Fruit fly (Drosophila melanogaster) whole organism, adult: ENCODE measurements around the gene CG5850.

ENCODE experiments used
- CG11617 ChIP-seq: fragments of 200-800 bp; sonication (Bioruptor generic); optimal IDR thresholded peaks from 2 replicates; lab custom pipeline; 2017; ENCODE audit warnings: mild to moderate bottlenecking, missing biosample characterization, missing genetic modification reagents, missing genetic modification characterization
- CG12768 ChIP-seq: fragments of 200-800 bp; sonication (Bioruptor generic); optimal IDR thresholded peaks from 2 replicates; lab custom pipeline; 2017; ENCODE audit warnings: missing biosample characterization, missing genetic modification characterization, mild to moderate bottlenecking, moderate library complexity, missing genetic modification reagents
- CG14711 ChIP-seq: fragments of 200-800 bp; sonication (Bioruptor generic); optimal IDR thresholded peaks from 2 replicates; lab custom pipeline; 2018; ENCODE audit warnings: missing biosample characterization, mild to moderate bottlenecking, missing genetic modification characterization, moderate library complexity
- CG1620 ChIP-seq: fragments of 200-800 bp; sonication (Bioruptor generic); optimal IDR thresholded peaks from 2 replicates; lab custom pipeline; 2016; ENCODE audit warnings: missing biosample characterization, missing genetic modification characterization
- CG33017 ChIP-seq: fragments of 200-800 bp; sonication (Bioruptor generic); optimal IDR thresholded peaks from 2 replicates; lab custom pipeline; 2018; ENCODE audit warnings: missing biosample characterization, mild to moderate bottlenecking, missing genetic modification characterization, moderate library complexity
- CG5204 ChIP-seq: fragments of 200-800 bp; sonication (Bioruptor generic); optimal IDR thresholded peaks from 2 replicates; lab custom pipeline; 2016; ENCODE audit warnings: missing biosample characterization, missing genetic modification characterization
- CG7045 ChIP-seq: fragments of 200-800 bp; sonication (Bioruptor generic); optimal IDR thresholded peaks from 2 replicates; lab custom pipeline; 2017; ENCODE audit warnings: missing biosample characterization, mild to moderate bottlenecking, missing genetic modification characterization
- CG7101 ChIP-seq: fragments of 200-800 bp; sonication (Bioruptor generic); optimal IDR thresholded peaks from 2 replicates; lab custom pipeline; 2018; ENCODE audit warnings: missing biosample characterization, mild to moderate bottlenecking, missing genetic modification characterization, moderate library complexity
- Clk ChIP-seq: fragments of 200-800 bp; sonication (Bioruptor generic); optimal IDR thresholded peaks from 2 replicates; lab custom pipeline; 2017; ENCODE audit warnings: missing biosample characterization, missing genetic modification characterization
- Crg-1 ChIP-seq: fragments of 200-800 bp; sonication (Bioruptor generic); optimal IDR thresholded peaks from 2 replicates; lab custom pipeline; 2016; ENCODE audit warnings: missing biosample characterization, missing genetic modification characterization
- Hr96 ChIP-seq: fragments of 200-800 bp; sonication (Bioruptor generic); optimal IDR thresholded peaks from 2 replicates; lab custom pipeline; 2016; ENCODE audit warnings: missing biosample characterization, missing genetic modification characterization
- Mnt ChIP-seq: fragments of 200-800 bp; sonication (Bioruptor generic); optimal IDR thresholded peaks from 2 replicates; lab custom pipeline; 2016; ENCODE audit warnings: missing biosample characterization, mild to moderate bottlenecking, missing genetic modification characterization
- bab1 ChIP-seq: fragments of 200-800 bp; sonication (Bioruptor generic); optimal IDR thresholded peaks from 3 replicates; lab custom pipeline; 2019; ENCODE audit warnings: missing biosample characterization, mild to moderate bottlenecking, missing genetic modification characterization, moderate library complexity
- cic ChIP-seq: fragments of 200-800 bp; sonication (Bioruptor generic); optimal IDR thresholded peaks from 2 replicates; lab custom pipeline; 2017; ENCODE audit warnings: missing biosample characterization, mild to moderate bottlenecking, missing genetic modification characterization, moderate library complexity
- cnc ChIP-seq, 2 experiments: fragments of >200 bp; optimal IDR thresholded peaks; 2 replicates each; lab custom pipeline; 2017
- kay ChIP-seq: fragments of 200-800 bp; sonication (Bioruptor generic); peaks from one replicate; lab custom pipeline; 2016; ENCODE audit warnings: missing biosample characterization, missing genetic modification characterization, borderline replicate concordance
- ovo ChIP-seq: fragments of 200-800 bp; sonication (Bioruptor generic); optimal IDR thresholded peaks from 2 replicates; lab custom pipeline; 2016; ENCODE audit warnings: missing biosample characterization, missing genetic modification characterization
- pad ChIP-seq: fragments of 200-800 bp; sonication (Bioruptor generic); optimal IDR thresholded peaks from 3 replicates; lab custom pipeline; 2017; ENCODE audit warnings: missing biosample characterization, missing genetic modification characterization, mild to moderate bottlenecking, moderate library complexity, missing genetic modification reagents
- tj ChIP-seq: fragments of 200-800 bp; sonication (Bioruptor generic); optimal IDR thresholded peaks from 3 replicates; lab custom pipeline; 2017; ENCODE audit warnings: missing biosample characterization, mild to moderate bottlenecking, missing genetic modification characterization, moderate library complexity
- toe ChIP-seq: fragments of 200-800 bp; sonication (Bioruptor generic); optimal IDR thresholded peaks from 2 replicates; lab custom pipeline; 2016; ENCODE audit warnings: missing biosample characterization, missing genetic modification characterization

CG5850 gene

DNA sequence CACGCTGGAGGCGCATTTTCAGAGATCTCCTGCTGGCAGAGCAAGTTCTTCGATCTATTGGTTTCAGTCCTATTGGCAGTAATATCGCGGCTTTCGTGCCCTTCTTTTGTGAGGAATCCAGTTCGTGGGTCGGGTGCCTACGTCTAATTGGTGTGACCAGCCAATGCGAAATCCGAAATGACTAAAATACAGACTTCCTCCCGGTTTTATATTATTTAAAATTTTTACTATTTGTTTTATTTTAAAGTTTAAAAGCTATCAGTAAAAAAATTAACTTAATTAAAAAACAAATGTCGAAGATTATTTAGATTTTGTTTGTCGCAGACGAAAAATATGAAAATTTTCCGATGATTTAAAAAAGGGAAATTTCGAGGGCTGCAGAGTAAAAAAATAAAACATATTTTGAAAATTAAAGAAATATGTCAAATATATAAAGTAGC is at the start of gene CG5850:
Gene CG5850 (minus strand): TSS at position 347 of the 440 bp plus-strand sequence.
- TF ChIP-seq tj (GFP tag; lab: Kevin White, UChicago) (no peak), CG12768 (GFP tag; lab: Kevin White, UChicago) (no peak), CG33017 (tag; lab: Kevin White, UChicago) (no peak), toe (GFP tag; lab: Kevin White, UChicago) (no peak), Clk (GFP tag; lab: Kevin White, UChicago) (no peak), bab1 (GFP tag; lab: Kevin White, UChicago) (peak; percentile 71), CG7045 (GFP tag; lab: Kevin White, UChicago) (no peak), cnc (optimal IDR thresholded peaks at IDR 0.05; lab: Kevin White, UChicago) (no peak), CG7101 (tag; lab: Kevin White, UChicago) (peak; percentile 47), CG14711 (peak; percentile 16), CG11617 (GFP tag; lab: Kevin White, UChicago) (peak; percentile 22), ovo (no peak), Crg-1 (GFP tag; lab: Kevin White, UChicago) (no peak), pad (GFP tag; lab: Kevin White, UChicago) (no peak), CG5204 (no peak), Hr96 (GFP tag; lab: Kevin White, UChicago) (no peak), cic (no peak), kay (GFP tag; lab: Kevin White, UChicago) (no peak), Mnt (peak; percentile 15), CG1620 (GFP tag; lab: Kevin White, UChicago) (no peak)

DNA sequence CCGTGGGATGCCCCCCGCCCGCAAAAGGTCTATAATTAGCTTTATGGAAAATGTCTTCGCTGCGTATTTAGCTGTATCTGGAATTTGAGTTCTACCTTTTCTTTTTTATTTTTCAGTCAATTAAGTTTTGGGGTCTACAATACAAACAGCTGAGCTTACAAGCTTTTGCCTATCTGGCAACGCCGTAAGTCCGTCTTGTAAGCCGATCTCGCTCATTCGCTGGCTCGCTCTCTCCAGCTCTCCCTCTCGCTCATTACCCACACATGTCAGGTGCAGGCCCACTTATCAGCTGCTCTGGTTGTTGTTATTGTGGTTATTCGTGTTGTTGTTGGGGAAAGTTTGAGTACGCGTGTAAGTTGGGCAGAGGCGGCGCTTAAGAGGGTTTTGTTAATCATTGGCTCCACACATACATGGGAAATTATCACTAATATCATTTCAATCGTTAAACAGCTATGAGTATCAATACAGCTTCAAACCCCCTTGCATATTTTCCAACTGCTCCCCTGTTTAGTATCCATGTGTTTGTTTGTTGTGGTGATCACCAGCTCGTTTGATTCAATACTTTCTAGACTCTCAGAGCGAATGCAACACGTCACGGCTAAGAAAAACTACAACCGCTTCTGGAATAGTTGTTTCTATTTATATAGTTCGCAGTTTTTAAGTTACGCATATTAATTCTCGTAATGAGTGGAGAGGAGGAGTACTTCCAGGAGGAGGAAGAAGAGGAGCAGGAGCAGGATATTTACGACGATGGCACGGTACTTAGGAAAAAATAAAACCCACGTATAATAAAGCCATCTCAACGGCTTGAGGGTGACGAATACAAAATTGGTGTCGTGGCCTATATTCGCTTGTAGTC is 46.3 kb upstream of the CG5850 start:
- peak; percentile 99 for TF ChIP-seq CG7045 (GFP tag; lab: Kevin White, UChicago)
- TF ChIP-seq tj (GFP tag; lab: Kevin White, UChicago), result peak; percentile 80
- TF ChIP-seq cnc (optimal IDR thresholded peaks at IDR 0.05; lab: Kevin White, UChicago), result no peak
- TF ChIP-seq CG5204, result peak; percentile 99
- peak; percentile 98 for TF ChIP-seq Crg-1 (GFP tag; lab: Kevin White, UChicago)
- TF ChIP-seq CG14711, result peak; percentile 96
- peak; percentile 94 for TF ChIP-seq pad (GFP tag; lab: Kevin White, UChicago)
- TF ChIP-seq kay (GFP tag; lab: Kevin White, UChicago), result peak; percentile 97
- TF ChIP-seq CG12768 (GFP tag; lab: Kevin White, UChicago), result peak; percentile 99
- TF ChIP-seq cic, result peak; percentile 97
- TF ChIP-seq CG7101 (tag; lab: Kevin White, UChicago), result peak; percentile 99
- TF ChIP-seq Hr96 (GFP tag; lab: Kevin White, UChicago), result peak; percentile 99
- peak; percentile 97 for TF ChIP-seq CG11617 (GFP tag; lab: Kevin White, UChicago)
- TF ChIP-seq Mnt, result peak; percentile 98
- TF ChIP-seq toe (GFP tag; lab: Kevin White, UChicago), result peak; percentile 99
- TF ChIP-seq bab1 (GFP tag; lab: Kevin White, UChicago), result peak; percentile 99
- TF ChIP-seq ovo, result peak; percentile 91
- peak; percentile 99 for TF ChIP-seq CG33017 (tag; lab: Kevin White, UChicago)
- peak; percentile 98 for TF ChIP-seq Clk (GFP tag; lab: Kevin White, UChicago)
- peak; percentile 98 for TF ChIP-seq CG1620 (GFP tag; lab: Kevin White, UChicago)

DNA sequence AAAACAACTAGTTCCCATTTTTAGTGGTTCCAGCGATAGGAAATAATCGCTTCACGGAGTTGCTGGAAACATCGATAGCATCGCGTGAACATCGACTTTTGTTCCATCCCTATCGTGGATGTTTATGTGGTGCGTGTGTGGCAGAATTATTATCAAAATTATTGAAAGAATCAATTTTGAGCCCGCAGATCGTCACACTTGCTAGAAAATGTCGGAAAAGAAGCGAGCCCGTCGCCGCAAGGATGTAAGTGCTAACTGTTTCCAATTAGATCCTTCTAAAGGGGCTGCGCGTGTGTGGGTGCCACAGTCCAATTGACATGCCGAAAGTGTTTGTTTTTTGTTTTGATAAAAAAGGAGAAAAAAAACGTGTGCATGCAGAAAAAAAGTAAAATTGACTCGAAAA is 45.5 kb upstream of the CG5850 start, which contains the start of gene Trp1:
Gene Trp1 (plus strand): TSS at position 89 of the 403 bp plus-strand sequence.
- no peak for TF ChIP-seq CG14711
- no peak for TF ChIP-seq Clk (GFP tag; lab: Kevin White, UChicago)
- no peak for TF ChIP-seq CG1620 (GFP tag; lab: Kevin White, UChicago)
- no peak for TF ChIP-seq CG12768 (GFP tag; lab: Kevin White, UChicago)
- TF ChIP-seq CG7045 (GFP tag; lab: Kevin White, UChicago), result no peak
- peak; percentile 24 for TF ChIP-seq kay (GFP tag; lab: Kevin White, UChicago)
- no peak for TF ChIP-seq cnc (optimal IDR thresholded peaks at IDR 0.05; lab: Kevin White, UChicago)
- TF ChIP-seq Crg-1 (GFP tag; lab: Kevin White, UChicago), result no peak
- peak; percentile 18 for TF ChIP-seq CG5204
- peak; percentile 25 for TF ChIP-seq Hr96 (GFP tag; lab: Kevin White, UChicago)
- no peak for TF ChIP-seq cic
- TF ChIP-seq Mnt, result peak; percentile 20
- peak; percentile 6 for TF ChIP-seq CG7101 (tag; lab: Kevin White, UChicago)
- TF ChIP-seq CG11617 (GFP tag; lab: Kevin White, UChicago), result no peak
- TF ChIP-seq bab1 (GFP tag; lab: Kevin White, UChicago), result no peak
- no peak for TF ChIP-seq ovo
- TF ChIP-seq CG33017 (tag; lab: Kevin White, UChicago), result no peak
- no peak for TF ChIP-seq pad (GFP tag; lab: Kevin White, UChicago)
- TF ChIP-seq tj (GFP tag; lab: Kevin White, UChicago), result no peak
- TF ChIP-seq toe (GFP tag; lab: Kevin White, UChicago), result peak; percentile 19

DNA sequence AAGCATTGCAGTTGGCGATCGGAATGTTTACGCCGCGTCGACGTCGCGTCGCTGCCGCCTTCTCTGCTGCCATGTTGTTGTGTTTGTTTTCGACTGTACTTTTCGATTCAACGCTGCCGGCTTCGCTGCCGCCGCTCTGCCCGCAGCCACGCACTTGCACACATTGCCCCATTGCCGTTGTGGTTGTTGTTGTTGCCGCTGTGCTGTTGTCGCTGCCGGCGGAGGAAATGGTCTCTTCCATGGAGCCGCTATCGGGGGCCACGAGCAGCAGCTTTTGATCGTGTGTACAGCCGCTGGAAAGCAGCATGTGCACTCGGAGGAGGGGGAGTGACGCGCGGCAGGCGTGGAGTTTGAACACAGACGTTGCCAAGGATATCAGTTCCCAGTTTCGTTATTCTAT is 40.8 kb upstream of the CG5850 start:
- no peak for TF ChIP-seq CG7101 (tag; lab: Kevin White, UChicago)
- no peak for TF ChIP-seq Hr96 (GFP tag; lab: Kevin White, UChicago)
- TF ChIP-seq kay (GFP tag; lab: Kevin White, UChicago), result no peak
- no peak for TF ChIP-seq CG33017 (tag; lab: Kevin White, UChicago)

DNA sequence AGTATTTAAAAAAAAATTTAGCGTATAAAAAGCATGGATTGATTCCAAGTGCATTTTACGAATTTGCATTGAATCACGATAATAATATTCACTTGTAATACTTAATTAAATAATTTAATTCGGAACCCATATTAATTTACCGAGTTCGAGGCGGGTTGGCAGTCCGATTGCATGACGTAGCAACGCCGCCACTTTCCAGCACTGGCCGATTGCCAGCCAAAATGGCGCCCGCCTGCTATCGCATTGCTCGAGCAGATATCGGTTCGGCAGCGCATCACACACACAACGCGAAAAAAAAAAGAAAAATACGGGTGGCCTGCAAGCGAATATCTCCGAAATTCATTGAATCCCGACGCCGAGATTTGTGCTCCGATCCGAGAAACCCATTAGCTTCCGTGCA is 39.8 kb upstream of the CG5850 start, which contains the start of gene Ndf:
Gene Ndf (plus strand): TSS at position 240 of the 400 bp plus-strand sequence.
- peak; percentile 77 for TF ChIP-seq Crg-1 (GFP tag; lab: Kevin White, UChicago)
- peak; percentile 44 for TF ChIP-seq CG33017 (tag; lab: Kevin White, UChicago)
- TF ChIP-seq CG5204, result peak; percentile 44
- TF ChIP-seq Hr96 (GFP tag; lab: Kevin White, UChicago), result peak; percentile 51
- peak; percentile 45 for TF ChIP-seq CG7045 (GFP tag; lab: Kevin White, UChicago)
- TF ChIP-seq pad (GFP tag; lab: Kevin White, UChicago), result peak; percentile 65
- TF ChIP-seq cnc (optimal IDR thresholded peaks at IDR 0.05; lab: Kevin White, UChicago), result peak; percentile 3 to 47
- peak; percentile 77 for TF ChIP-seq CG7101 (tag; lab: Kevin White, UChicago)
- peak; percentile 71 for TF ChIP-seq Mnt
- TF ChIP-seq kay (GFP tag; lab: Kevin White, UChicago), result no peak
- peak; percentile 66 for TF ChIP-seq CG12768 (GFP tag; lab: Kevin White, UChicago)
- TF ChIP-seq CG1620 (GFP tag; lab: Kevin White, UChicago), result peak; percentile 77
- peak; percentile 44 for TF ChIP-seq CG14711
- peak; percentile 59 for TF ChIP-seq ovo
- TF ChIP-seq toe (GFP tag; lab: Kevin White, UChicago), result peak; percentile 76
- TF ChIP-seq CG11617 (GFP tag; lab: Kevin White, UChicago), result peak; percentile 33
- peak; percentile 61 for TF ChIP-seq bab1 (GFP tag; lab: Kevin White, UChicago)
- TF ChIP-seq cic, result no peak
- peak; percentile 25 for TF ChIP-seq Clk (GFP tag; lab: Kevin White, UChicago)
- TF ChIP-seq tj (GFP tag; lab: Kevin White, UChicago), result peak; percentile 15
